Fruit fly (Drosophila melanogaster): ENCODE results near the gene Sarm.

DNA sequence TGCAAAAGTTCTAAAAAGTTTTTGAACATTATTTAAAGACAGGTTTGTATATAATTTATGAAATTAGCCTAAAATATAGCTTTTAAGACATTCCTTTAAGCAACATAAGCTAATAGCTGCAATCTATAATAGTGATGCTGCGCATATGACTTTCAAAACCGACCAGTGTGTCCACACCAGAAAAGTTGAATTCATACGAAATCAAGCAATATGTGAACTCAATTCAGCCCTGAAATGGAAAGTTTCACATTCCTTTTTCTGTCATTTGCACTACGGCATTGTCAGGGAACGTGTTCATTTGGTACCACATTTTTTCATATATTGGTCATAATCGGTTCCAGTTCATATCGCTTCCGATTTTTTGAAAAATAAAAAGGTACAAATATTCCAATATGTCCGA is 45.2 kb downstream of the Sarm start, which contains the start of gene fan:
- TF ChIP-seq pan (optimal IDR thresholded peaks at IDR 0.05), result no peak
- no peak for TF ChIP-seq Dll (optimal IDR thresholded peaks at IDR 0.05)
- no peak for TF ChIP-seq psq (optimal IDR thresholded peaks at IDR 0.05)
- TF ChIP-seq EcR (GFP tag; optimal IDR thresholded peaks at IDR 0.05), result no peak

Measured in whole organism.